Worm (Caenorhabditis elegans) whole organism, early embryonic: ENCODE measurements around the gene dcr-1.

Source experiments
- F13C5.2 ChIP-seq: sonication (generic microtip); optimal IDR thresholded peaks from 2 replicates; lab custom pipeline; 2017; ENCODE audit warnings: mild to moderate bottlenecking, missing genetic modification characterization, inconsistent platforms, missing compliant biosample characterization
- aly-1 ChIP-seq: sonication (generic microtip); optimal IDR thresholded peaks from 2 replicates; lab custom pipeline; 2016; ENCODE audit warnings: missing genetic modification characterization, missing compliant biosample characterization
- ama-1 ChIP-seq: fragments of 150-350 bp; optimal IDR thresholded peaks from 2 replicates; lab custom pipeline; 2014
- ceh-13 ChIP-seq: fragments of 200-800 bp; sonication (Bioruptor generic); optimal IDR thresholded peaks from 2 replicates; lab custom pipeline; 2018; ENCODE audit warnings: mild to moderate bottlenecking, missing genetic modification characterization, missing compliant biosample characterization
- ets-7 ChIP-seq: sonication (generic microtip); optimal IDR thresholded peaks from 2 replicates; lab custom pipeline; 2016; ENCODE audit warnings: missing genotype, missing genetic modification characterization, missing compliant biosample characterization
- flt-1 ChIP-seq: fragments of 200-800 bp; sonication (Bioruptor generic); IDR thresholded peaks from 2 replicates; pipeline ENCODE4 v1.3.6; 2022; ENCODE audit warnings: missing genetic modification characterization, missing compliant biosample characterization
- hmbx-1 ChIP-seq: sonication (generic microtip); optimal IDR thresholded peaks from 2 replicates; lab custom pipeline; 2016; ENCODE audit warnings: mild to moderate bottlenecking, missing genetic modification characterization, missing compliant biosample characterization
- hnd-1 ChIP-seq: sonication (generic microtip); optimal IDR thresholded peaks from 2 replicates; lab custom pipeline; 2016; ENCODE audit warnings: missing genetic modification characterization, missing compliant biosample characterization
- sea-1 ChIP-seq: fragments of 200-800 bp; sonication (Bioruptor generic); conservative IDR thresholded peaks from 2 replicates; pipeline ENCODE4 v1.3.6; 2022; ENCODE audit warnings: missing genetic modification characterization, missing compliant biosample characterization
- tbx-11 ChIP-seq: fragments of 200-800 bp; sonication (Bioruptor generic); IDR thresholded peaks from 2 replicates; pipeline ENCODE4 v1.3.6; 2022; ENCODE audit warnings: missing genetic modification characterization, missing compliant biosample characterization
- tbx-37 ChIP-seq: fragments of 200-800 bp; sonication (Bioruptor generic); conservative IDR thresholded peaks from 2 replicates; pipeline ENCODE4 v1.3.6; 2022; ENCODE audit warnings: missing genetic modification reagents, missing genetic modification characterization, missing compliant biosample characterization

DNA sequence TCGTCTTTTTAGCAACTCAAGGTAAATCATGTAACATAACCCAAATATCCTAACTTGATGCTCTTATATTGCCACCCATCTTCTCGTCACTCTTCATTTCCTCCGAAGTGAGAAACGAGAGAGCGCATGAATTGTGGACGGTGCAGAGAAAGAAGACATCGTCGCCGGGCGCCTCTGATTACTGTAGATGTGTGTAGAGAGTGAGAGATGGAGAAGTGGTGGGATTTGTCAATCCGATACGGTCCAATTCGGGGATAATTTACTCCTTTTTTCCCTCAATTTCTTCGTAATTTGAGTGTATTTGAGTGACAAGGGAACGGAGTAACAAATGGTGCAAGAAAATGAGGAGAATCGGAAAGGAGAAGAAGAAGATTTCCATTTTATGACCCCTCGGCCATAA, 19.0 kb downstream of the dcr-1 start:
- TF ChIP-seq flt-1 (GFP tag; lab: Robert Waterston, UW): no peak
- TF ChIP-seq hmbx-1 (tag; lab: Kevin White, UChicago): no peak
- no peak for TF ChIP-seq sea-1 (GFP tag; lab: Robert Waterston, UW)
- no peak for TF ChIP-seq ceh-13 (GFP tag; lab: Kevin White, UChicago)
- TF ChIP-seq ets-7 (tag; lab: Kevin White, UChicago): no peak
- no peak for TF ChIP-seq tbx-37
- TF ChIP-seq tbx-11: no peak
- no peak for TF ChIP-seq ama-1 (lab: Kevin White, UChicago)
- TF ChIP-seq F13C5.2 (tag; lab: Kevin White, UChicago): no peak
- TF ChIP-seq hnd-1 (tag; lab: Kevin White, UChicago): no peak
- TF ChIP-seq aly-1 (tag; lab: Kevin White, UChicago): no peak
